Worm (Caenorhabditis elegans) whole organism, dauer: ENCODE measurements around the gene vpat-1.

Experiments
- unc-62 ChIP-seq: sonication (generic microtip); optimal IDR thresholded peaks from 2 replicates; lab custom pipeline; 2017; ENCODE audit warnings: missing biosample characterization, missing genetic modification reagents, missing genetic modification characterization

The vpat-1 gene

ce11 chrX:1046156-1046831 lies at the start of gene vpat-1:
vpat-1 (minus strand) TSS chrX:1046206.
- TF ChIP-seq unc-62 (GFP tag; lab: Kevin White, UChicago), result no peak

ce11 chrX:1094332-1094731 lies 48.3 kb upstream of the vpat-1 start:
- TF ChIP-seq unc-62 (GFP tag; lab: Kevin White, UChicago), result no peak

ce11 chrX:1093154-1093553 lies 47.1 kb upstream of the vpat-1 start:
- no peak for TF ChIP-seq unc-62 (GFP tag; lab: Kevin White, UChicago)

ce11 chrX:1089676-1090075 lies 43.7 kb upstream of the vpat-1 start:
- no peak for TF ChIP-seq unc-62 (GFP tag; lab: Kevin White, UChicago)

ce11 chrX:1089133-1089532 lies 43.1 kb upstream of the vpat-1 start:
- TF ChIP-seq unc-62 (GFP tag; lab: Kevin White, UChicago), result no peak

ce11 chrX:1088048-1088447 lies 42.0 kb upstream of the vpat-1 start, which contains the start of gene rei-2:
rei-2 (minus strand) TSS chrX:1088148.
- TF ChIP-seq unc-62 (GFP tag; lab: Kevin White, UChicago), result no peak

ce11 chrX:1086406-1086897 lies 40.4 kb upstream of the vpat-1 start:
- no peak for TF ChIP-seq unc-62 (GFP tag; lab: Kevin White, UChicago)

- no peak for TF ChIP-seq unc-62 (GFP tag; lab: Kevin White, UChicago)
Observed at ce11 chrX:1085000-1085399, 39.0 kb upstream of the vpat-1 start.

ce11 chrX:1081927-1082326 lies 35.9 kb upstream of the vpat-1 start:
- no peak for TF ChIP-seq unc-62 (GFP tag; lab: Kevin White, UChicago)

ce11 chrX:1080549-1080948 lies 34.5 kb upstream of the vpat-1 start, which contains the start of gene pfn-3:
pfn-3 (minus strand) TSS chrX:1080649.
- TF ChIP-seq unc-62 (GFP tag; lab: Kevin White, UChicago), result no peak

- TF ChIP-seq unc-62 (GFP tag; lab: Kevin White, UChicago), result no peak
Observed at ce11 chrX:1072152-1072551, 26.1 kb upstream of the vpat-1 start, which contains the start of gene lim-6. lim-6 (plus strand) TSS chrX:1072452.

- no peak for TF ChIP-seq unc-62 (GFP tag; lab: Kevin White, UChicago)
Observed at ce11 chrX:1068986-1069385, 23.0 kb upstream of the vpat-1 start, which contains the start of gene mksr-1. mksr-1 (minus strand) TSS chrX:1069129.

ce11 chrX:1064064-1064463 lies 18.1 kb upstream of the vpat-1 start:
- TF ChIP-seq unc-62 (GFP tag; lab: Kevin White, UChicago), result no peak

ce11 chrX:1062403-1063073 lies 16.5 kb upstream of the vpat-1 start, which contains the start of gene unc-1:
unc-1 (minus strand) TSS chrX:1062453.
- TF ChIP-seq unc-62 (GFP tag; lab: Kevin White, UChicago), result no peak

- TF ChIP-seq unc-62 (GFP tag; lab: Kevin White, UChicago), result no peak
Observed at ce11 chrX:1060705-1061104, 14.7 kb upstream of the vpat-1 start.

- no peak for TF ChIP-seq unc-62 (GFP tag; lab: Kevin White, UChicago)
Observed at ce11 chrX:1057821-1058377, 11.9 kb upstream of the vpat-1 start.
